Fruit fly (Drosophila melanogaster) whole organism, adult: ENCODE measurements around the gene ppk19.

ENCODE experiments used
- CG11617 ChIP-seq: fragments of 200-800 bp; sonication (Bioruptor generic); optimal IDR thresholded peaks from 2 replicates; lab custom pipeline; 2017; ENCODE audit warnings: mild to moderate bottlenecking, missing biosample characterization, missing genetic modification reagents, missing genetic modification characterization
- CG14711 ChIP-seq: fragments of 200-800 bp; sonication (Bioruptor generic); optimal IDR thresholded peaks from 2 replicates; lab custom pipeline; 2018; ENCODE audit warnings: missing biosample characterization, mild to moderate bottlenecking, missing genetic modification characterization, moderate library complexity
- CG5204 ChIP-seq: fragments of 200-800 bp; sonication (Bioruptor generic); optimal IDR thresholded peaks from 2 replicates; lab custom pipeline; 2016; ENCODE audit warnings: missing biosample characterization, missing genetic modification characterization
- cic ChIP-seq: fragments of 200-800 bp; sonication (Bioruptor generic); optimal IDR thresholded peaks from 2 replicates; lab custom pipeline; 2017; ENCODE audit warnings: missing biosample characterization, mild to moderate bottlenecking, missing genetic modification characterization, moderate library complexity
- pad ChIP-seq: fragments of 200-800 bp; sonication (Bioruptor generic); optimal IDR thresholded peaks from 3 replicates; lab custom pipeline; 2017; ENCODE audit warnings: missing biosample characterization, missing genetic modification characterization, mild to moderate bottlenecking, moderate library complexity, missing genetic modification reagents
- tj ChIP-seq: fragments of 200-800 bp; sonication (Bioruptor generic); optimal IDR thresholded peaks from 3 replicates; lab custom pipeline; 2017; ENCODE audit warnings: missing biosample characterization, mild to moderate bottlenecking, missing genetic modification characterization, moderate library complexity

- no peak for TF ChIP-seq CG14711 (tag; lab: Kevin White, UChicago)
- no peak for TF ChIP-seq tj (GFP tag; lab: Kevin White, UChicago)
- no peak for TF ChIP-seq CG11617 (GFP tag; lab: Kevin White, UChicago)
- no peak for TF ChIP-seq CG5204 (GFP tag; lab: Kevin White, UChicago)
- no peak for TF ChIP-seq cic (GFP tag; lab: Kevin White, UChicago)
- no peak for TF ChIP-seq pad (GFP tag; lab: Kevin White, UChicago)
These were observed 46.4 kb upstream of the ppk19 start for dm6 chr3R:29625883-29626282.
